Worm (Caenorhabditis elegans): ENCODE results near the gene best-15.

ce11 chrIV:10786731-10787130, 45.3 kb downstream of the best-15 start, which contains the start of gene srd-7:
- no peak for TF ChIP-seq nhr-11 (tag; optimal IDR thresholded peaks at IDR 0.05)
- no peak for TF ChIP-seq che-1 (tag; optimal IDR thresholded peaks at IDR 0.05)
- TF ChIP-seq ceh-14 (tag; optimal IDR thresholded peaks at IDR 0.05) = no peak
- no peak for TF ChIP-seq dmd-4 (tag; optimal IDR thresholded peaks at IDR 0.05; ENCODE audit: borderline replicate concordance)
- no peak for TF ChIP-seq ama-1 (optimal IDR thresholded peaks at IDR 0.05)
- TF ChIP-seq nfya-1 (tag; optimal IDR thresholded peaks at IDR 0.05) = no peak

Data from whole organism, late embryonic.